Fruit fly (Drosophila melanogaster) whole organism, embryonic: ENCODE data around the gene CG5172.

Experiments
- Bgb ChIP-seq: fragments of 200-800 bp; sonication (Bioruptor generic); IDR thresholded peaks from 2 replicates; pipeline ENCODE4 v1.3.6; 2022; ENCODE audit warnings: missing biosample characterization, missing genetic modification characterization; ENCODE audit not compliant: partially characterized antibody
- Blimp-1 ChIP-seq: fragments of 200-800 bp; sonication (Bioruptor generic); optimal IDR thresholded peaks from 3 replicates; lab custom pipeline; 2018; ENCODE audit warnings: missing biosample characterization, missing genetic modification characterization, mild to moderate bottlenecking, moderate library complexity, missing genetic modification reagents
- CG11456 ChIP-seq: fragments of 200-800 bp; sonication (Bioruptor generic); IDR thresholded peaks from 3 replicates; pipeline ENCODE4 v1.3.6; 2022; ENCODE audit warnings: missing biosample characterization, missing genetic modification characterization
- CG11504 ChIP-seq: fragments of 200-800 bp; sonication (Bioruptor generic); optimal IDR thresholded peaks from 3 replicates; lab custom pipeline; 2019; ENCODE audit warnings: missing biosample characterization, mild to moderate bottlenecking, missing genetic modification characterization, moderate library complexity
- CG12155 ChIP-seq: fragments of 200-800 bp; sonication (Bioruptor generic); optimal IDR thresholded peaks from 3 replicates; lab custom pipeline; 2016; ENCODE audit warnings: missing biosample characterization, missing genetic modification characterization
- CG15514 ChIP-seq: fragments of 200-800 bp; sonication (Bioruptor generic); optimal IDR thresholded peaks from 3 replicates; lab custom pipeline; 2017; ENCODE audit warnings: missing biosample characterization, missing genetic modification characterization, mild to moderate bottlenecking, moderate library complexity, missing genetic modification reagents
- CG1603 ChIP-seq: fragments of 200-800 bp; sonication (Bioruptor generic); optimal IDR thresholded peaks from 2 replicates; lab custom pipeline; 2019; ENCODE audit warnings: missing biosample characterization, mild to moderate bottlenecking, missing genetic modification characterization, moderate library complexity
- CG16779 ChIP-seq: fragments of 200-800 bp; sonication (Bioruptor generic); IDR thresholded peaks from 2 replicates; pipeline ENCODE4 v1.3.6; 2022; ENCODE audit warnings: missing biosample characterization, missing genetic modification characterization
- CG1792 ChIP-seq: fragments of 200-800 bp; sonication (Bioruptor generic); optimal IDR thresholded peaks from 2 replicates; lab custom pipeline; 2016; ENCODE audit warnings: missing biosample characterization, missing genetic modification characterization
- CG18011 ChIP-seq: fragments of 200-800 bp; sonication (Bioruptor generic); optimal IDR thresholded peaks from 2 replicates; lab custom pipeline; 2017; ENCODE audit warnings: missing biosample characterization, missing genetic modification characterization, mild to moderate bottlenecking, moderate library complexity, missing genotype
- CG18476 ChIP-seq: fragments of 200-800 bp; sonication (Bioruptor generic); optimal IDR thresholded peaks from 2 replicates; lab custom pipeline; 2016; ENCODE audit warnings: missing biosample characterization, mild to moderate bottlenecking, missing genetic modification characterization
- CG18599 ChIP-seq: fragments of 200-800 bp; sonication (Bioruptor generic); optimal IDR thresholded peaks from 3 replicates; lab custom pipeline; 2017; ENCODE audit warnings: missing biosample characterization, missing genetic modification characterization, mild to moderate bottlenecking, moderate library complexity, missing genetic modification reagents
- CG3065 ChIP-seq: fragments of 200-800 bp; sonication (Bioruptor generic); optimal IDR thresholded peaks from 2 replicates; lab custom pipeline; 2016; ENCODE audit warnings: missing biosample characterization, missing genetic modification characterization
- CG31224 ChIP-seq: fragments of 200-800 bp; sonication (Bioruptor generic); IDR thresholded peaks from 2 replicates; pipeline ENCODE4 v1.3.6; 2022; ENCODE audit warnings: missing biosample characterization, missing genetic modification characterization
- CG32772 ChIP-seq: fragments of 200-800 bp; sonication (Bioruptor generic); IDR thresholded peaks from 2 replicates; pipeline ENCODE4 v1.3.6; 2022; ENCODE audit warnings: missing biosample characterization, missing genetic modification characterization
- CG8944 ChIP-seq: fragments of 200-800 bp; sonication (Bioruptor generic); optimal IDR thresholded peaks from 3 replicates; lab custom pipeline; 2016; ENCODE audit warnings: missing biosample characterization, missing genetic modification characterization
- Dip3 ChIP-seq: fragments of 200-800 bp; sonication (Bioruptor generic); optimal IDR thresholded peaks from 3 replicates; lab custom pipeline; 2016; ENCODE audit warnings: missing biosample characterization, missing genetic modification characterization
- Drgx ChIP-seq: fragments of 200-800 bp; sonication (Bioruptor generic); IDR thresholded peaks from 2 replicates; pipeline ENCODE4 v1.3.6; 2022; ENCODE audit warnings: missing biosample characterization, missing genetic modification characterization
- E2f1 ChIP-seq: fragments of 200-800 bp; sonication (Bioruptor generic); IDR thresholded peaks from 2 replicates; pipeline ENCODE4 v1.3.6; 2022; ENCODE audit warnings: missing biosample characterization, missing genetic modification characterization
- ERR ChIP-seq: fragments of 200-800 bp; sonication (Bioruptor generic); optimal IDR thresholded peaks from 2 replicates; lab custom pipeline; 2016; ENCODE audit warnings: missing biosample characterization, missing genetic modification characterization
- HLH54F ChIP-seq: fragments of 200-800 bp; sonication (Bioruptor generic); optimal IDR thresholded peaks from 3 replicates; lab custom pipeline; 2016; ENCODE audit warnings: missing biosample characterization, missing genetic modification characterization
- Jarid2 ChIP-seq: fragments of 200-800 bp; sonication (Bioruptor generic); optimal IDR thresholded peaks from 3 replicates; lab custom pipeline; 2017; ENCODE audit warnings: mild to moderate bottlenecking, missing biosample characterization, missing genetic modification reagents, missing genetic modification characterization
- Lpt ChIP-seq: fragments of >200 bp; optimal IDR thresholded peaks from 2 replicates; lab custom pipeline; 2018; ENCODE audit warnings: missing biosample characterization, missing genetic modification characterization
- Med ChIP-seq: fragments of 200-800 bp; sonication (Bioruptor generic); peaks from one replicate; lab custom pipeline; 2016; ENCODE audit warnings: missing biosample characterization, missing genetic modification characterization, mild to moderate bottlenecking, inconsistent platforms, moderate library complexity
- Meics ChIP-seq: fragments of 200-800 bp; sonication (Bioruptor generic); optimal IDR thresholded peaks from 2 replicates; lab custom pipeline; 2017; ENCODE audit warnings: missing biosample characterization, mild to moderate bottlenecking, missing genetic modification characterization
- Mrtf ChIP-seq: fragments of 200-800 bp; sonication (Bioruptor generic); IDR thresholded peaks from 3 replicates; pipeline ENCODE4 v1.3.6; 2022; ENCODE audit warnings: missing biosample characterization, missing genetic modification characterization
- Opbp ChIP-seq: fragments of 200-800 bp; sonication (Bioruptor generic); IDR thresholded peaks from 3 replicates; pipeline ENCODE4 v1.3.6; 2022; ENCODE audit warnings: missing biosample characterization, missing genetic modification characterization; ENCODE audit not compliant: partially characterized antibody
- ab ChIP-seq: fragments of 200-800 bp; sonication (Bioruptor generic); optimal IDR thresholded peaks from 2 replicates; lab custom pipeline; 2016; ENCODE audit warnings: missing biosample characterization, missing genetic modification characterization
- ara ChIP-seq: fragments of 200-800 bp; sonication (Bioruptor generic); IDR thresholded peaks from 2 replicates; pipeline ENCODE4 v1.3.6; 2022; ENCODE audit warnings: missing biosample characterization, missing genetic modification characterization
- ase ChIP-seq: fragments of 200-800 bp; sonication (Bioruptor generic); IDR thresholded peaks from 3 replicates; pipeline ENCODE4 v1.3.6; 2022; ENCODE audit warnings: missing biosample characterization, missing genetic modification characterization
- bowl ChIP-seq: fragments of 200-800 bp; sonication (Bioruptor generic); IDR thresholded peaks from 2 replicates; pipeline ENCODE4 v1.3.6; 2022; ENCODE audit warnings: missing biosample characterization, missing genetic modification characterization
- cas ChIP-seq: fragments of 200-800 bp; sonication (Bioruptor generic); IDR thresholded peaks from 2 replicates; pipeline ENCODE4 v1.3.6; 2022; ENCODE audit warnings: missing biosample characterization, missing genetic modification characterization
- dm ChIP-seq: fragments of 200-800 bp; sonication (Bioruptor generic); optimal IDR thresholded peaks from 3 replicates; lab custom pipeline; 2016; ENCODE audit warnings: missing biosample characterization, missing genetic modification characterization
- ewg ChIP-seq: fragments of 200-800 bp; sonication (Bioruptor generic); optimal IDR thresholded peaks from 3 replicates; lab custom pipeline; 2017; ENCODE audit warnings: mild to moderate bottlenecking, missing biosample characterization, missing genetic modification reagents, missing genetic modification characterization
- gem ChIP-seq: fragments of 200-800 bp; sonication (Bioruptor generic); optimal IDR thresholded peaks from 2 replicates; lab custom pipeline; 2019; ENCODE audit warnings: missing biosample characterization, mild to moderate bottlenecking, missing genetic modification characterization, moderate library complexity
- gfzf ChIP-seq: fragments of 200-800 bp; sonication (Bioruptor generic); optimal IDR thresholded peaks from 2 replicates; lab custom pipeline; 2016; ENCODE audit warnings: missing biosample characterization, mild to moderate bottlenecking, missing genetic modification characterization, moderate library complexity
- gt ChIP-seq: fragments of 200-800 bp; sonication (Bioruptor generic); IDR thresholded peaks from 2 replicates; pipeline ENCODE4 v1.3.6; 2022; ENCODE audit warnings: missing biosample characterization, missing genetic modification characterization
- h ChIP-seq: fragments of >200 bp; optimal IDR thresholded peaks from 2 replicates; lab custom pipeline; 2017
- lab ChIP-seq: fragments of 200-800 bp; sonication (Bioruptor generic); optimal IDR thresholded peaks from 3 replicates; lab custom pipeline; 2017; ENCODE audit warnings: missing biosample characterization, missing genetic modification characterization, mild to moderate bottlenecking, moderate library complexity, missing genetic modification reagents
- lmd ChIP-seq: fragments of 200-800 bp; sonication (Bioruptor generic); IDR thresholded peaks from 2 replicates; pipeline ENCODE4 v1.3.6; 2022; ENCODE audit warnings: missing biosample characterization, missing genetic modification characterization
- nom ChIP-seq: fragments of 200-800 bp; sonication (Bioruptor generic); optimal IDR thresholded peaks from 2 replicates; lab custom pipeline; 2017; ENCODE audit warnings: missing biosample characterization, missing genetic modification characterization, mild to moderate bottlenecking, moderate library complexity, missing genetic modification reagents
- oc ChIP-seq: fragments of 200-800 bp; sonication (Bioruptor generic); optimal IDR thresholded peaks from 2 replicates; lab custom pipeline; 2018; ENCODE audit warnings: missing biosample characterization, mild to moderate bottlenecking, missing genetic modification characterization, moderate library complexity
- org-1 ChIP-seq: fragments of 200-800 bp; sonication (Bioruptor generic); optimal IDR thresholded peaks from 2 replicates; lab custom pipeline; 2017; ENCODE audit warnings: missing biosample characterization, missing genetic modification characterization
- pan ChIP-seq, 4 experiments: fragments of >200 bp in 3 of 4; fragments of 200-800 bp in 1 of 4; sonication (Bioruptor generic) in 1 of 4; optimal IDR thresholded peaks in 3 of 4; IDR thresholded peaks in 1 of 4; 2 replicates each; pipeline versions ENCODE4 v1.3.6 to Lab custom; 2017 to 2022; ENCODE audit warnings: missing biosample characterization in 2 of 4, missing genetic modification characterization in 2 of 4, mixed read lengths in 1 of 4
- pros ChIP-seq: fragments of 200-800 bp; sonication (Bioruptor generic); optimal IDR thresholded peaks from 3 replicates; lab custom pipeline; 2019; ENCODE audit warnings: missing biosample characterization, mild to moderate bottlenecking, missing genetic modification characterization, moderate library complexity
- row ChIP-seq: fragments of 200-800 bp; sonication (Bioruptor generic); IDR thresholded peaks from 3 replicates; pipeline ENCODE4 v1.3.6; 2022; ENCODE audit warnings: missing biosample characterization, missing genetic modification characterization
- seq ChIP-seq: fragments of 200-800 bp; sonication (Bioruptor generic); IDR thresholded peaks from 2 replicates; pipeline ENCODE4 v1.3.6; 2022; ENCODE audit warnings: missing biosample characterization, missing genetic modification characterization
- vfl ChIP-seq: fragments of 200-800 bp; sonication (Bioruptor generic); optimal IDR thresholded peaks from 2 replicates; lab custom pipeline; 2016; ENCODE audit warnings: missing biosample characterization, missing genetic modification characterization
- z ChIP-seq: fragments of 200-800 bp; sonication (Bioruptor generic); IDR thresholded peaks from 3 replicates; pipeline ENCODE4 v1.3.6; 2022; ENCODE audit warnings: missing biosample characterization, missing genetic modification characterization
- zfh2 ChIP-seq: fragments of 200-800 bp; sonication (Bioruptor generic); optimal IDR thresholded peaks from 2 replicates; lab custom pipeline; 2016; ENCODE audit warnings: missing biosample characterization, missing genetic modification characterization

CG5172 gene

DNA sequence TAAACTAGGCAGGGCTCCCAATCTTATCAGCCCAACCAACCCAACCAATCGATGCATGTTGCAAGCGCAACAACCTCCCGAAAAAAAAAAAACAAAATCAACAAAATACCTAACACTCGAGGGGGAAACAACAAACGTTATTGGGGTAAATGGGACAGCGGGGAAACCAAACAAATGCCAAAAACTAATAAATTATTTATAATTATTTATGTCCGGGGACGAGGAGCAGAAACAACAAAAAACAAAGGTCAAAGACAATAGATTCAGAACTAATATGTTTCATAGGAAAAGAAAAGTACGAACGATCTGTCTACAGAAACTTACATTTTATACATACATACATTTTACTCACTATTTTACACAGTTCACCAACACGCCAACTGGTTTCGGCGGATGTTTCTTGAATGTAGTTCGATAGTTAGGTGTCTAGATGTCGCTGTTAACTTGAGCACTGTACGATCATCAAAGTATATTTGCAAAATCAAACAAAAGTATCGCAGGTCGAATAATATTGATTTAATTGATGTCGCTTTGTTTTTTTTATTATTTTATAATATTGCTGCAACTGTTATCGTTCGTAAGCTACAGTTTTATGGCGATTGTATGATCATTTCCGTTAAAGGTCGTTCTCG lies 45.6 kb upstream of the CG5172 start (continued):
- no peak for TF ChIP-seq pan (optimal IDR thresholded peaks at IDR 0.05; lab: Kevin White, UChicago)
- TF ChIP-seq pan (GFP tag; optimal IDR thresholded peaks at IDR 0.05 in 1 of 2, IDR thresholded peaks at IDR 0.05 in 1 of 2): peak in 1 of 2 experiments; percentile 32
- peak; percentile 77 for TF ChIP-seq Bgb
- no peak; the same call in 1 of the 2 replicates for TF ChIP-seq lmd (GFP tag; lab: Robert Waterston, UW)
- TF ChIP-seq h: no peak
- no peak for TF ChIP-seq gt (GFP tag; lab: Robert Waterston, UW)
- peak; percentile 51 for TF ChIP-seq gem (tag; lab: Kevin White, UChicago)
- no peak for TF ChIP-seq bowl (GFP tag; lab: Robert Waterston, UW)
- TF ChIP-seq Jarid2 (GFP tag; lab: Kevin White, UChicago): no peak
- no peak for TF ChIP-seq E2f1 (GFP tag; lab: Robert Waterston, UW)
- TF ChIP-seq CG18011: no peak
- peak; percentile 52 for TF ChIP-seq CG1603 (tag; lab: Kevin White, UChicago)
- TF ChIP-seq z (GFP tag; lab: Robert Waterston, UW): no peak
- no peak for TF ChIP-seq Lpt
- TF ChIP-seq oc (tag; lab: Kevin White, UChicago): no peak
- TF ChIP-seq org-1 (GFP tag; lab: Kevin White, UChicago): no peak
- TF ChIP-seq Med (GFP tag; lab: Kevin White, UChicago): peak; percentile 86
- TF ChIP-seq CG1792: no peak
- no peak for TF ChIP-seq Drgx (GFP tag; lab: Robert Waterston, UW)
- no peak for TF ChIP-seq Opbp (GFP tag; lab: Robert Waterston, UW)
- TF ChIP-seq pros (GFP tag; lab: Kevin White, UChicago): no peak
- TF ChIP-seq vfl (GFP tag; lab: Kevin White, UChicago): no peak
- TF ChIP-seq ERR (GFP tag; lab: Kevin White, UChicago): no peak
- TF ChIP-seq cas (GFP tag; lab: Robert Waterston, UW): no peak
- no peak for TF ChIP-seq CG18476 (GFP tag; lab: Kevin White, UChicago)
- TF ChIP-seq CG8944: peak; percentile 33
- peak; percentile 17 for TF ChIP-seq Dip3 (GFP tag; lab: Kevin White, UChicago)
- peak; percentile 29 for TF ChIP-seq CG15514 (GFP tag; lab: Kevin White, UChicago)
- TF ChIP-seq seq (GFP tag; lab: Robert Waterston, UW): no peak
- no peak for TF ChIP-seq lab (GFP tag; lab: Kevin White, UChicago)
- TF ChIP-seq CG11456 (GFP tag; lab: Robert Waterston, UW): peak; percentile 68; the same call in 2 of the 3 replicates
- TF ChIP-seq HLH54F: no peak
- no peak for TF ChIP-seq CG18599 (GFP tag; lab: Kevin White, UChicago)
- TF ChIP-seq ewg (GFP tag; lab: Kevin White, UChicago): no peak
- TF ChIP-seq nom: no peak
- TF ChIP-seq zfh2: no peak
- TF ChIP-seq CG3065: no peak
- no peak for TF ChIP-seq CG16779
- TF ChIP-seq CG12155 (GFP tag; lab: Kevin White, UChicago): peak; percentile 1
- TF ChIP-seq row (GFP tag; lab: Robert Waterston, UW): 0 out of 3 replicates have a peak, but pooled peaks have one; percentile 13
- peak; percentile 69 for TF ChIP-seq CG11504 (tag; lab: Kevin White, UChicago)
- TF ChIP-seq gfzf (GFP tag; lab: Kevin White, UChicago): peak; percentile 8
- no peak for TF ChIP-seq dm (GFP tag; lab: Kevin White, UChicago)
- TF ChIP-seq CG31224 (GFP tag; lab: Robert Waterston, UW): no peak
- TF ChIP-seq ab (GFP tag; lab: Kevin White, UChicago): no peak
- peak; percentile 42; the same call in 1 of the 3 replicates for TF ChIP-seq Mrtf (GFP tag; lab: Robert Waterston, UW)
- no peak for TF ChIP-seq Meics (GFP tag; lab: Kevin White, UChicago)
- TF ChIP-seq ase: no peak
- no peak for TF ChIP-seq ara (GFP tag; lab: Robert Waterston, UW)
- peak; percentile 8 for TF ChIP-seq Blimp-1
- peak; percentile 30; the same call in 1 of the 2 replicates for TF ChIP-seq CG32772
